Worm (Caenorhabditis elegans) whole organism, early embryonic: ENCODE results near the gene srh-193.
"Not testable (repeated sequence)": the region's sequence is repeated elsewhere in the genome, so short reads cannot be mapped to it uniquely, and the experiment has no call there.

Experiments used
- B0310.2 ChIP-seq: sonication (generic microtip); optimal IDR thresholded peaks from 2 replicates; lab custom pipeline; 2016; ENCODE audit warnings: mild to moderate bottlenecking, missing genetic modification characterization, missing compliant biosample characterization
- F13C5.2 ChIP-seq: sonication (generic microtip); optimal IDR thresholded peaks from 2 replicates; lab custom pipeline; 2017; ENCODE audit warnings: mild to moderate bottlenecking, missing genetic modification characterization, inconsistent platforms, missing compliant biosample characterization
- aly-1 ChIP-seq: sonication (generic microtip); optimal IDR thresholded peaks from 2 replicates; lab custom pipeline; 2016; ENCODE audit warnings: missing genetic modification characterization, missing compliant biosample characterization
- ama-1 ChIP-seq: fragments of 150-350 bp; optimal IDR thresholded peaks from 2 replicates; lab custom pipeline; 2014
- ceh-13 ChIP-seq: fragments of 200-800 bp; sonication (Bioruptor generic); optimal IDR thresholded peaks from 2 replicates; lab custom pipeline; 2018; ENCODE audit warnings: mild to moderate bottlenecking, missing genetic modification characterization, missing compliant biosample characterization
- ceh-36 ChIP-seq: sonication (generic microtip); optimal IDR thresholded peaks from 2 replicates; lab custom pipeline; 2016; ENCODE audit warnings: missing genetic modification characterization, inconsistent platforms, missing compliant biosample characterization
- ets-7 ChIP-seq: sonication (generic microtip); optimal IDR thresholded peaks from 2 replicates; lab custom pipeline; 2016; ENCODE audit warnings: missing genotype, missing genetic modification characterization, missing compliant biosample characterization
- flt-1 ChIP-seq: fragments of 200-800 bp; sonication (Bioruptor generic); IDR thresholded peaks from 2 replicates; pipeline ENCODE4 v1.3.6; 2022; ENCODE audit warnings: missing genetic modification characterization, missing compliant biosample characterization
- hmbx-1 ChIP-seq: sonication (generic microtip); optimal IDR thresholded peaks from 2 replicates; lab custom pipeline; 2016; ENCODE audit warnings: mild to moderate bottlenecking, missing genetic modification characterization, missing compliant biosample characterization
- hmg-4 ChIP-seq: fragments of 200-800 bp; sonication (Bioruptor generic); optimal IDR thresholded peaks from 2 replicates; lab custom pipeline; 2018; ENCODE audit warnings: mild to moderate bottlenecking, missing genetic modification characterization, missing compliant biosample characterization
- hnd-1 ChIP-seq: sonication (generic microtip); optimal IDR thresholded peaks from 2 replicates; lab custom pipeline; 2016; ENCODE audit warnings: missing genetic modification characterization, missing compliant biosample characterization
- pes-1 ChIP-seq: fragments of 200-800 bp; sonication (Bioruptor generic); IDR thresholded peaks from 2 replicates; pipeline ENCODE4 v1.3.6; 2022; ENCODE audit warnings: missing genetic modification reagents, missing genetic modification characterization, missing compliant biosample characterization
- scrt-1 ChIP-seq: fragments of 200-800 bp; sonication (Bioruptor generic); IDR thresholded peaks from 2 replicates; pipeline ENCODE4 v1.3.6; 2022; ENCODE audit warnings: missing genetic modification characterization, missing compliant biosample characterization
- sea-1 ChIP-seq: fragments of 200-800 bp; sonication (Bioruptor generic); conservative IDR thresholded peaks from 2 replicates; pipeline ENCODE4 v1.3.6; 2022; ENCODE audit warnings: missing genetic modification characterization, missing compliant biosample characterization
- tbx-11 ChIP-seq: fragments of 200-800 bp; sonication (Bioruptor generic); IDR thresholded peaks from 2 replicates; pipeline ENCODE4 v1.3.6; 2022; ENCODE audit warnings: missing genetic modification characterization, missing compliant biosample characterization
- tbx-37 ChIP-seq: fragments of 200-800 bp; sonication (Bioruptor generic); conservative IDR thresholded peaks from 2 replicates; pipeline ENCODE4 v1.3.6; 2022; ENCODE audit warnings: missing genetic modification reagents, missing genetic modification characterization, missing compliant biosample characterization
- tra-4 ChIP-seq: sonication (generic microtip); optimal IDR thresholded peaks from 2 replicates; lab custom pipeline; 2017; ENCODE audit warnings: missing genetic modification characterization, missing compliant biosample characterization

The srh-193 gene

ce11 chrV:4298579-4298978 is 8.6 kb upstream of the srh-193 start, which contains the start of gene ZC132.11:
Gene ZC132.11, minus strand, starts transcription at chrV:4298679.
- no peak for TF ChIP-seq hmbx-1 (tag; lab: Kevin White, UChicago)
- no peak for TF ChIP-seq B0310.2 (tag; lab: Kevin White, UChicago)
- no peak for TF ChIP-seq hnd-1 (tag; lab: Kevin White, UChicago)
- no peak for TF ChIP-seq scrt-1 (GFP tag; lab: Robert Waterston, UW)
- no peak for TF ChIP-seq ceh-36 (tag; lab: Kevin White, UChicago)
- no peak for TF ChIP-seq aly-1 (tag; lab: Kevin White, UChicago)
- TF ChIP-seq flt-1 (GFP tag; lab: Robert Waterston, UW): no peak
- TF ChIP-seq tbx-11 (GFP tag; lab: Robert Waterston, UW): no peak
- TF ChIP-seq ama-1: no peak
- TF ChIP-seq ets-7 (tag; lab: Kevin White, UChicago): no peak
- no peak for TF ChIP-seq tra-4
- TF ChIP-seq sea-1 (GFP tag; lab: Robert Waterston, UW): no peak
- TF ChIP-seq F13C5.2 (tag; lab: Kevin White, UChicago): no peak
- TF ChIP-seq ceh-13 (GFP tag; lab: Kevin White, UChicago): no peak
- no peak for TF ChIP-seq hmg-4 (GFP tag; lab: Kevin White, UChicago)

ce11 chrV:4295920-4296319 is 5.9 kb upstream of the srh-193 start, which contains the start of gene F47D2.11:
Gene F47D2.11, minus strand, starts transcription at chrV:4296020.
- TF ChIP-seq pes-1 (GFP tag; lab: Robert Waterston, UW) (no peak), aly-1 (tag; lab: Kevin White, UChicago) (no peak), tbx-37 (GFP tag; lab: Robert Waterston, UW) (no peak), F13C5.2 (tag; lab: Kevin White, UChicago) (no peak), ama-1 (no peak), tbx-11 (GFP tag; lab: Robert Waterston, UW) (no peak), sea-1 (GFP tag; lab: Robert Waterston, UW) (no peak), ceh-13 (GFP tag; lab: Kevin White, UChicago) (no peak), tra-4 (no peak), flt-1 (GFP tag; lab: Robert Waterston, UW) (no peak)

ce11 chrV:4293425-4293824 is 3.4 kb upstream of the srh-193 start, which contains the start of gene srh-194:
Gene srh-194, minus strand, starts transcription at chrV:4293525.
- not testable (repeated sequence) for TF ChIP-seq F13C5.2 (tag; lab: Kevin White, UChicago); pes-1 (GFP tag; lab: Robert Waterston, UW); ama-1

ce11 chrV:4284737-4285136 is 5.3 kb downstream of the srh-193 start, which contains the start of gene srt-19:
Gene srt-19, plus strand, starts transcription at chrV:4285037.
- not testable (repeated sequence) for TF ChIP-seq B0310.2, aly-1, F13C5.2 (tag; lab: Kevin White, UChicago)

ce11 chrV:4281699-4282098 is 8.3 kb downstream of the srh-193 start, which contains the start of gene srt-37:
Gene srt-37, minus strand, starts transcription at chrV:4281799.
- not testable (repeated sequence) for TF ChIP-seq F13C5.2 (tag; lab: Kevin White, UChicago); tbx-11 (GFP tag; lab: Robert Waterston, UW); ceh-13 (GFP tag; lab: Kevin White, UChicago)

- TF ChIP-seq tra-4; tbx-37 (GFP tag; lab: Robert Waterston, UW); hnd-1 (tag; lab: Kevin White, UChicago): not testable (repeated sequence)
Observed at ce11 chrV:4278735-4279134, 11.3 kb downstream of the srh-193 start, which contains the start of gene srt-20. Gene srt-20, minus strand, starts transcription at chrV:4278835.

- TF ChIP-seq scrt-1 (GFP tag; lab: Robert Waterston, UW) (no peak), ets-7 (tag; lab: Kevin White, UChicago) (no peak), sea-1 (GFP tag; lab: Robert Waterston, UW) (no peak), flt-1 (GFP tag; lab: Robert Waterston, UW) (no peak), ceh-13 (GFP tag; lab: Kevin White, UChicago) (no peak), hnd-1 (tag; lab: Kevin White, UChicago) (no peak), ceh-36 (tag; lab: Kevin White, UChicago) (no peak), hmbx-1 (tag; lab: Kevin White, UChicago) (no peak), hmg-4 (GFP tag; lab: Kevin White, UChicago) (no peak), B0310.2 (tag; lab: Kevin White, UChicago) (no peak)
Observed at ce11 chrV:4273372-4273771, 16.6 kb downstream of the srh-193 start.

- not testable (repeated sequence) for TF ChIP-seq ceh-36 (tag; lab: Kevin White, UChicago); tbx-11 (GFP tag; lab: Robert Waterston, UW); ets-7 (tag; lab: Kevin White, UChicago)
Observed at ce11 chrV:4271258-4271657, 18.7 kb downstream of the srh-193 start, which contains the start of gene srt-38. Gene srt-38, minus strand, starts transcription at chrV:4271358.
